Worm (Caenorhabditis elegans) whole organism, midembryonic: ENCODE data around the gene srbc-17.

Experiments used
- T22C8.4 ChIP-seq: fragments of 200-800 bp; sonication (Bioruptor generic); IDR thresholded peaks from 2 replicates; pipeline ENCODE4 v1.3.6; 2022; ENCODE audit warnings: missing genetic modification characterization, missing compliant biosample characterization
- cog-1 ChIP-seq: sonication (generic microtip); optimal IDR thresholded peaks from 2 replicates; lab custom pipeline; 2016; ENCODE audit warnings: missing genetic modification characterization, missing compliant biosample characterization
- flt-1 ChIP-seq: fragments of 200-800 bp; sonication (Bioruptor generic); IDR thresholded peaks from 2 replicates; pipeline ENCODE4 v1.3.6; 2022; ENCODE audit warnings: missing genetic modification characterization, missing compliant biosample characterization
- klf-2 ChIP-seq: fragments of 200-800 bp; sonication (Bioruptor generic); conservative IDR thresholded peaks from 2 replicates; pipeline ENCODE4 v1.3.6; 2022; ENCODE audit warnings: missing genetic modification reagents, missing genetic modification characterization, missing compliant biosample characterization
- med-1 ChIP-seq: sonication (generic microtip); optimal IDR thresholded peaks from 2 replicates; lab custom pipeline; 2017; ENCODE audit warnings: missing genetic modification characterization, mild to moderate bottlenecking, missing compliant biosample characterization, antibody characterized with exemption, missing genetic modification reagents; ENCODE audit not compliant: insufficient read depth
- ref-1 ChIP-seq: fragments of 200-800 bp; sonication (Bioruptor generic); conservative IDR thresholded peaks from 2 replicates; pipeline ENCODE4 v1.3.6; 2022; ENCODE audit warnings: missing genetic modification reagents, missing genetic modification characterization, missing compliant biosample characterization
- tab-1 ChIP-seq: fragments of 200-800 bp; sonication (Bioruptor generic); IDR thresholded peaks from 2 replicates; pipeline ENCODE4 v1.3.6; 2022; ENCODE audit warnings: missing genetic modification characterization, missing compliant biosample characterization
- ztf-23 ChIP-seq: fragments of 200-800 bp; sonication (Bioruptor generic); IDR thresholded peaks from 2 replicates; pipeline ENCODE4 v1.3.6; 2022; ENCODE audit warnings: missing genetic modification reagents, missing genetic modification characterization, missing compliant biosample characterization
- ztf-29 ChIP-seq: fragments of 200-800 bp; sonication (Bioruptor generic); IDR thresholded peaks from 2 replicates; pipeline ENCODE4 v1.3.6; 2022; ENCODE audit warnings: missing genetic modification reagents, missing genetic modification characterization, missing compliant biosample characterization

srbc-17 gene

ce11 chrV:2215352-2215751 lies 37.8 kb downstream of the srbc-17 start, which contains the start of gene nstp-8:
TSS of gene nstp-8 (plus strand) at chrV:2215652.
- TF ChIP-seq T22C8.4 (GFP tag; lab: Robert Waterston, UW), result no peak
- TF ChIP-seq cog-1 (tag; lab: Kevin White, UChicago), result no peak
- no peak for TF ChIP-seq tab-1 (GFP tag; lab: Robert Waterston, UW)
- no peak for TF ChIP-seq med-1 (GFP tag; lab: Kevin White, UChicago)
- TF ChIP-seq flt-1 (GFP tag; lab: Robert Waterston, UW), result no peak
- TF ChIP-seq ztf-29 (GFP tag; lab: Robert Waterston, UW), result no peak
- TF ChIP-seq ref-1 (GFP tag; lab: Robert Waterston, UW), result no peak
- TF ChIP-seq ztf-23 (GFP tag; lab: Robert Waterston, UW), result no peak
- TF ChIP-seq klf-2 (GFP tag; lab: Robert Waterston, UW), result no peak

ce11 chrV:2216927-2217326 lies 39.4 kb downstream of the srbc-17 start:
- TF ChIP-seq ref-1 (GFP tag; lab: Robert Waterston, UW), result no peak
- no peak for TF ChIP-seq T22C8.4 (GFP tag; lab: Robert Waterston, UW)

ce11 chrV:2218803-2219202 lies 41.3 kb downstream of the srbc-17 start, which contains the start of gene nhr-56:
TSS of gene nhr-56 (plus strand) at chrV:2219004.
- TF ChIP-seq flt-1 (GFP tag; lab: Robert Waterston, UW) (no peak), ztf-23 (GFP tag; lab: Robert Waterston, UW) (no peak), ref-1 (GFP tag; lab: Robert Waterston, UW) (no peak), cog-1 (tag; lab: Kevin White, UChicago) (no peak), klf-2 (GFP tag; lab: Robert Waterston, UW) (no peak), T22C8.4 (GFP tag; lab: Robert Waterston, UW) (no peak)

ce11 chrV:2221764-2222163 lies 44.2 kb downstream of the srbc-17 start, which contains the start of gene nhr-128:
TSS of gene nhr-128 (plus strand) at chrV:2222064.
- TF ChIP-seq ztf-29 (GFP tag; lab: Robert Waterston, UW) (no peak), med-1 (GFP tag; lab: Kevin White, UChicago) (no peak), klf-2 (GFP tag; lab: Robert Waterston, UW) (no peak), cog-1 (tag; lab: Kevin White, UChicago) (no peak), ztf-23 (GFP tag; lab: Robert Waterston, UW) (no peak), ref-1 (GFP tag; lab: Robert Waterston, UW) (no peak), tab-1 (GFP tag; lab: Robert Waterston, UW) (no peak), flt-1 (GFP tag; lab: Robert Waterston, UW) (no peak), T22C8.4 (GFP tag; lab: Robert Waterston, UW) (no peak)

- no peak for TF ChIP-seq tab-1 (GFP tag; lab: Robert Waterston, UW)
- no peak for TF ChIP-seq med-1 (GFP tag; lab: Kevin White, UChicago)
- no peak for TF ChIP-seq T22C8.4 (GFP tag; lab: Robert Waterston, UW)
These were observed 47.6 kb downstream of the srbc-17 start, which contains the start of gene nhr-103 for ce11 chrV:2225130-2225529. TSS of gene nhr-103 (plus strand) at chrV:2225430.

ce11 chrV:2226903-2227302 lies 49.4 kb downstream of the srbc-17 start, which contains the start of gene nhr-18:
TSS of gene nhr-18 (plus strand) at chrV:2227203.
- TF ChIP-seq klf-2 (GFP tag; lab: Robert Waterston, UW) (no peak), ref-1 (GFP tag; lab: Robert Waterston, UW) (no peak), ztf-23 (GFP tag; lab: Robert Waterston, UW) (no peak), ztf-29 (GFP tag; lab: Robert Waterston, UW) (no peak), cog-1 (tag; lab: Kevin White, UChicago) (no peak), med-1 (GFP tag; lab: Kevin White, UChicago) (no peak), tab-1 (GFP tag; lab: Robert Waterston, UW) (no peak), T22C8.4 (GFP tag; lab: Robert Waterston, UW) (no peak), flt-1 (GFP tag; lab: Robert Waterston, UW) (no peak)
